Worm (Caenorhabditis elegans): Measurements from ENCODE around the gene crh-1.

ce11 chrIII:11732056-11732455 lies 74.5 kb downstream of the crh-1 start, which contains the start of gene Y41C4A.21:
- TF ChIP-seq him-1 (tag; optimal IDR thresholded peaks at IDR 0.05): no peak
- no peak for TF ChIP-seq dao-5 (tag; optimal IDR thresholded peaks at IDR 0.05)
- TF ChIP-seq W03F9.2 (tag; optimal IDR thresholded peaks at IDR 0.05): no peak

Data from whole organism, L4/young adult.